Worm (Caenorhabditis elegans) whole organism, midembryonic: ENCODE measurements around the gene sqd-1.

Experiments
- T22C8.4 ChIP-seq: fragments of 200-800 bp; sonication (Bioruptor generic); IDR thresholded peaks from 2 replicates; pipeline ENCODE4 v1.3.6; 2022; ENCODE audit warnings: missing genetic modification characterization, missing compliant biosample characterization
- cog-1 ChIP-seq: sonication (generic microtip); optimal IDR thresholded peaks from 2 replicates; lab custom pipeline; 2016; ENCODE audit warnings: missing genetic modification characterization, missing compliant biosample characterization
- klf-2 ChIP-seq: fragments of 200-800 bp; sonication (Bioruptor generic); conservative IDR thresholded peaks from 2 replicates; pipeline ENCODE4 v1.3.6; 2022; ENCODE audit warnings: missing genetic modification reagents, missing genetic modification characterization, missing compliant biosample characterization
- med-1 ChIP-seq: sonication (generic microtip); optimal IDR thresholded peaks from 2 replicates; lab custom pipeline; 2017; ENCODE audit warnings: missing genetic modification characterization, mild to moderate bottlenecking, missing compliant biosample characterization, antibody characterized with exemption, missing genetic modification reagents; ENCODE audit not compliant: insufficient read depth
- ref-1 ChIP-seq: fragments of 200-800 bp; sonication (Bioruptor generic); conservative IDR thresholded peaks from 2 replicates; pipeline ENCODE4 v1.3.6; 2022; ENCODE audit warnings: missing genetic modification reagents, missing genetic modification characterization, missing compliant biosample characterization
- ztf-29 ChIP-seq: fragments of 200-800 bp; sonication (Bioruptor generic); IDR thresholded peaks from 2 replicates; pipeline ENCODE4 v1.3.6; 2022; ENCODE audit warnings: missing genetic modification reagents, missing genetic modification characterization, missing compliant biosample characterization

ce11 chrIV:6335908-6336307 lies 11.9 kb downstream of the sqd-1 start, which contains the start of gene mif-4:
- TF ChIP-seq klf-2 (GFP tag; lab: Robert Waterston, UW) (no peak), T22C8.4 (no peak), med-1 (no peak), ztf-29 (no peak), cog-1 (tag; lab: Kevin White, UChicago) (no peak), ref-1 (GFP tag; lab: Robert Waterston, UW) (no peak)
